Worm (Caenorhabditis elegans): ENCODE results near the gene C13C4.7.

DNA sequence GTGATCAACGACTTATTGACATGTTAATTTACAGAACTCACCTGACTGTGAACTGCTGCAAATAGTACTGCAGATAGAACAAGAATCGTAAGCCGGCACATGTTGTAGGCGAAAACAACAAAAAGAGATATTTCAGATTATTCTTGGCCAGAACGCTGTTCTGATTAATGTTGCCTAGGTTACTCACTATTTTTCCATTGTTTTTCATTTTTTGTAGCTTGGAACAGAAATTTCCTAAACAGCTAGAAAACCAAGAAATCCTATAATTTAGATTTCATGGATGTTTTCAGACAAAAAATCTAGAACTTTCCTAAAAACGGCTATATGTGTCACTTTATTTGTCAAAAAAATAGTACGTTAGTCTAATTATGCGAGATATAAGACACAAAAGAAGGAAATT, 34.3 kb upstream of the C13C4.7 start, which contains the start of gene C27A7.9:
- TF ChIP-seq ref-2 (tag; optimal IDR thresholded peaks at IDR 0.05): no peak
- TF ChIP-seq elt-2 (tag; optimal IDR thresholded peaks at IDR 0.05): no peak
- no peak for TF ChIP-seq odd-2 (tag; optimal IDR thresholded peaks at IDR 0.05)
- no peak for TF ChIP-seq ceh-45 (GFP tag; IDR thresholded peaks at IDR 0.05)
- TF ChIP-seq eyg-1 (tag; optimal IDR thresholded peaks at IDR 0.05): no peak
- no peak for TF ChIP-seq pat-9 (tag; optimal IDR thresholded peaks at IDR 0.05)
